Worm (Caenorhabditis elegans) whole organism, L4 larva: ENCODE data around the gene wago-10.
A peak's percentile ranks its signal among the peaks of the same experiment; 100 is the strongest.

Experiments used
- D1046.2 ChIP-seq: fragments of 200-800 bp; sonication (Bioruptor generic); IDR thresholded peaks from 2 replicates; pipeline ENCODE4 v1.3.6; 2022; ENCODE audit warnings: missing genetic modification characterization, missing compliant biosample characterization
- F37D6.2 ChIP-seq: sonication (generic microtip); optimal IDR thresholded peaks from 2 replicates; lab custom pipeline; 2016; ENCODE audit warnings: mild to moderate bottlenecking, missing genetic modification characterization, missing compliant biosample characterization
- F44E2.7 ChIP-seq: fragments of 200-800 bp; sonication (Bioruptor generic); IDR thresholded peaks from 2 replicates; pipeline ENCODE4 v2.1.2; 2022; ENCODE audit warnings: missing genetic modification characterization, missing compliant biosample characterization
- T20F7.1 ChIP-seq: fragments of 200-800 bp; sonication (Bioruptor generic); optimal IDR thresholded peaks from 2 replicates; lab custom pipeline; 2018; ENCODE audit warnings: mild to moderate bottlenecking, missing genetic modification characterization, missing compliant biosample characterization
- T26A8.4 ChIP-seq: fragments of 200-800 bp; sonication (Bioruptor generic); IDR thresholded peaks from 2 replicates; pipeline ENCODE4 v1.3.6; 2022; ENCODE audit warnings: missing genetic modification characterization, missing compliant biosample characterization
- Y105C5A.15 ChIP-seq: fragments of 200-800 bp; sonication (Bioruptor generic); IDR thresholded peaks from 2 replicates; pipeline ENCODE4 v1.3.6; 2022; ENCODE audit warnings: missing genetic modification characterization, missing compliant biosample characterization
- Y48G9A.11 ChIP-seq: fragments of 200-800 bp; sonication (Bioruptor generic); IDR thresholded peaks from 2 replicates; pipeline ENCODE4 v1.3.6; 2022; ENCODE audit warnings: missing genetic modification reagents, missing genetic modification characterization, missing compliant biosample characterization
- Y5F2A.4 ChIP-seq: fragments of 200-800 bp; sonication (Bioruptor generic); optimal IDR thresholded peaks from 2 replicates; lab custom pipeline; 2018; ENCODE audit warnings: mild to moderate bottlenecking, missing genetic modification characterization, missing compliant biosample characterization
- Y75B8A.6 ChIP-seq: fragments of 200-800 bp; sonication (Bioruptor generic); IDR thresholded peaks from 2 replicates; pipeline ENCODE4 v1.3.6; 2022; ENCODE audit warnings: missing genetic modification reagents, missing genetic modification characterization, missing compliant biosample characterization
- ZK337.2 ChIP-seq: fragments of 200-800 bp; sonication (Bioruptor generic); IDR thresholded peaks from 2 replicates; pipeline ENCODE4 v1.3.6; 2022; ENCODE audit warnings: missing genetic modification reagents, missing genetic modification characterization, missing compliant biosample characterization
- ZK546.5 ChIP-seq, 2 experiments: sonication (generic microtip); optimal IDR thresholded peaks; 2 replicates each; lab custom pipeline; 2017; ENCODE audit warnings: missing biosample characterization in 2 of 2, missing genetic modification characterization in 2 of 2
- aha-1 ChIP-seq: fragments of 150-350 bp; peaks from one replicate; lab custom pipeline; 2014; ENCODE audit warnings: missing biosample characterization, missing genetic modification characterization
- aly-2 ChIP-seq: sonication (generic microtip); optimal IDR thresholded peaks from 2 replicates; lab custom pipeline; 2018; ENCODE audit warnings: missing biosample characterization, missing genetic modification characterization
- attf-4 ChIP-seq: sonication (generic microtip); optimal IDR thresholded peaks from 3 replicates; lab custom pipeline; 2017; ENCODE audit warnings: missing biosample characterization, missing genetic modification characterization
- ceh-28 ChIP-seq: fragments of 150-350 bp; optimal IDR thresholded peaks from 2 replicates; lab custom pipeline; 2014; ENCODE audit warnings: missing biosample characterization, missing genetic modification reagents, missing genetic modification characterization
- ceh-32 ChIP-seq: sonication (generic microtip); optimal IDR thresholded peaks from 2 replicates; lab custom pipeline; 2016; ENCODE audit warnings: mild to moderate bottlenecking, missing genetic modification characterization, missing compliant biosample characterization; ENCODE audit not compliant: poor library complexity
- ceh-62 ChIP-seq: sonication (generic microtip); optimal IDR thresholded peaks from 2 replicates; lab custom pipeline; 2017; ENCODE audit warnings: missing biosample characterization, missing genetic modification characterization
- ctbp-1 ChIP-seq: fragments of 200-800 bp; sonication (Bioruptor generic); IDR thresholded peaks from 2 replicates; pipeline ENCODE4 v1.3.6; 2022; ENCODE audit warnings: missing genetic modification reagents, missing genetic modification characterization, missing compliant biosample characterization
- daf-12 ChIP-seq: fragments of 150-350 bp; optimal IDR thresholded peaks from 2 replicates; lab custom pipeline; 2014; ENCODE audit warnings: missing biosample characterization, missing genetic modification reagents, missing genetic modification characterization
- dmd-6 ChIP-seq: fragments of 200-800 bp; sonication (Bioruptor generic); IDR thresholded peaks from 2 replicates; pipeline ENCODE4 v1.3.6; 2022; ENCODE audit warnings: missing genetic modification reagents, missing genetic modification characterization, missing compliant biosample characterization
- dmd-8 ChIP-seq: fragments of 200-800 bp; sonication (Bioruptor generic); IDR thresholded peaks from 2 replicates; pipeline ENCODE4 v1.3.6; 2022; ENCODE audit warnings: missing genetic modification characterization, missing compliant biosample characterization
- dpl-1 ChIP-seq: fragments of 150-350 bp; optimal IDR thresholded peaks from 2 replicates; lab custom pipeline; 2014; ENCODE audit warnings: missing biosample characterization, missing genetic modification reagents, missing genetic modification characterization
- egl-27 ChIP-seq: sonication (generic microtip); optimal IDR thresholded peaks from 3 replicates; lab custom pipeline; 2017; ENCODE audit warnings: missing biosample characterization, missing genetic modification reagents, missing genetic modification characterization
- egl-43 ChIP-seq: fragments of 200-800 bp; sonication (Bioruptor generic); IDR thresholded peaks from 2 replicates; pipeline ENCODE4 v1.3.6; 2022; ENCODE audit warnings: missing genetic modification reagents, missing genetic modification characterization, missing compliant biosample characterization
- hif-1 ChIP-seq, 2 experiments: sonication (generic microtip); optimal IDR thresholded peaks; 2 replicates each; lab custom pipeline; 2016 to 2017; ENCODE audit warnings: missing compliant biosample characterization in 2 of 2, missing genetic modification characterization in 2 of 2, missing genetic modification reagents in 2 of 2, missing genotype in 2 of 2, mild to moderate bottlenecking in 1 of 2
- hlh-11 ChIP-seq: fragments of 200-800 bp; sonication (Bioruptor generic); optimal IDR thresholded peaks from 2 replicates; lab custom pipeline; 2018; ENCODE audit warnings: mild to moderate bottlenecking, missing genetic modification characterization, missing compliant biosample characterization
- hmg-1.1 ChIP-seq: fragments of 200-800 bp; sonication (Bioruptor generic); IDR thresholded peaks from 2 replicates; pipeline ENCODE4 v1.3.6; 2022; ENCODE audit warnings: missing genetic modification reagents, missing genetic modification characterization, missing compliant biosample characterization
- lim-7 ChIP-seq: fragments of 200-800 bp; sonication (Bioruptor generic); IDR thresholded peaks from 2 replicates; pipeline ENCODE4 v1.3.6; 2022; ENCODE audit warnings: missing genetic modification characterization, missing compliant biosample characterization
- lin-38 ChIP-seq: fragments of 200-800 bp; sonication (Bioruptor generic); IDR thresholded peaks from 2 replicates; pipeline ENCODE4 v1.3.6; 2022; ENCODE audit warnings: missing genetic modification reagents, missing genetic modification characterization, missing compliant biosample characterization
- lin-39 ChIP-seq: fragments of 150-350 bp; optimal IDR thresholded peaks from 2 replicates; lab custom pipeline; 2014; ENCODE audit warnings: missing biosample characterization, missing genetic modification reagents, missing genetic modification characterization
- madf-9 ChIP-seq: fragments of 200-800 bp; sonication (Bioruptor generic); conservative IDR thresholded peaks from 2 replicates; pipeline ENCODE4 v1.3.6; 2022; ENCODE audit warnings: missing genetic modification reagents, missing genetic modification characterization, missing compliant biosample characterization
- mdl-1 ChIP-seq, 2 experiments: fragments of 150-350 bp in 1 of 2; sonication (generic microtip) in 1 of 2; optimal IDR thresholded peaks; 2 replicates each; lab custom pipeline; 2014 to 2017; ENCODE audit warnings: missing biosample characterization in 2 of 2, missing genetic modification characterization in 2 of 2
- mxl-2 ChIP-seq: fragments of 200-800 bp; sonication (Bioruptor generic); conservative IDR thresholded peaks from 2 replicates; pipeline ENCODE4 v1.3.6; 2022; ENCODE audit warnings: missing genetic modification reagents, missing genetic modification characterization, missing compliant biosample characterization
- mxl-3 ChIP-seq: fragments of 200-800 bp; sonication (Bioruptor generic); optimal IDR thresholded peaks from 2 replicates; lab custom pipeline; 2018; ENCODE audit warnings: mild to moderate bottlenecking, missing genetic modification characterization, missing compliant biosample characterization
- nhr-10 ChIP-seq: fragments of 150-350 bp; optimal IDR thresholded peaks from 2 replicates; lab custom pipeline; 2014; ENCODE audit warnings: missing biosample characterization, missing genetic modification characterization
- nhr-102 ChIP-seq: sonication (generic microtip); optimal IDR thresholded peaks from 2 replicates; lab custom pipeline; 2016; ENCODE audit warnings: mild to moderate bottlenecking, missing genetic modification characterization, moderate library complexity, missing compliant biosample characterization
- nhr-41 ChIP-seq: fragments of 200-800 bp; sonication (Bioruptor generic); IDR thresholded peaks from 2 replicates; pipeline ENCODE4 v1.3.6; 2022; ENCODE audit warnings: missing genetic modification reagents, missing genetic modification characterization, missing compliant biosample characterization
- nhr-48 ChIP-seq: sonication (generic microtip); optimal IDR thresholded peaks from 2 replicates; lab custom pipeline; 2016; ENCODE audit warnings: mild to moderate bottlenecking, missing genetic modification characterization, missing compliant biosample characterization
- nhr-6 ChIP-seq: fragments of 150-350 bp; optimal IDR thresholded peaks from 2 replicates; lab custom pipeline; 2014; ENCODE audit warnings: missing biosample characterization, missing genetic modification characterization
- nhr-76 ChIP-seq: fragments of 150-350 bp; optimal IDR thresholded peaks from 2 replicates; lab custom pipeline; 2014; ENCODE audit warnings: missing biosample characterization, missing genetic modification characterization
- nhr-77 ChIP-seq: fragments of 150-350 bp; optimal IDR thresholded peaks from 2 replicates; lab custom pipeline; 2014; ENCODE audit warnings: missing biosample characterization, missing genetic modification characterization
- php-3 ChIP-seq: fragments of 200-800 bp; sonication (Bioruptor generic); IDR thresholded peaks from 2 replicates; pipeline ENCODE4 v1.3.6; 2022; ENCODE audit warnings: missing genetic modification reagents, missing genetic modification characterization, missing compliant biosample characterization
- pqm-1 ChIP-seq: sonication (generic microtip); optimal IDR thresholded peaks from 2 replicates; lab custom pipeline; 2017; ENCODE audit warnings: missing biosample characterization, missing genetic modification characterization
- saeg-2 ChIP-seq: fragments of 200-800 bp; sonication (Bioruptor generic); IDR thresholded peaks from 2 replicates; pipeline ENCODE4 v1.3.6; 2022; ENCODE audit warnings: missing genetic modification reagents, missing genetic modification characterization, missing compliant biosample characterization
- sdz-12 ChIP-seq: fragments of 200-800 bp; sonication (Bioruptor generic); optimal IDR thresholded peaks from 2 replicates; lab custom pipeline; 2018; ENCODE audit warnings: mild to moderate bottlenecking, missing genetic modification characterization, missing compliant biosample characterization
- skn-1 ChIP-seq: fragments of 150-350 bp; optimal IDR thresholded peaks from 2 replicates; lab custom pipeline; 2014; ENCODE audit warnings: missing biosample characterization, missing genetic modification characterization
- spr-3 ChIP-seq: fragments of 200-800 bp; sonication (Bioruptor generic); optimal IDR thresholded peaks from 2 replicates; lab custom pipeline; 2018; ENCODE audit warnings: mild to moderate bottlenecking, missing genetic modification characterization, missing compliant biosample characterization
- tag-97 ChIP-seq: fragments of 200-800 bp; sonication (Bioruptor generic); IDR thresholded peaks from 2 replicates; pipeline ENCODE4 v1.3.6; 2022; ENCODE audit warnings: missing genetic modification characterization, missing compliant biosample characterization
- tra-1 ChIP-seq: fragments of 200-800 bp; sonication (Bioruptor generic); IDR thresholded peaks from 2 replicates; pipeline ENCODE4 v1.3.6; 2022; ENCODE audit warnings: missing genetic modification reagents, missing genetic modification characterization, missing compliant biosample characterization
- vab-7 ChIP-seq: fragments of 200-800 bp; sonication (Bioruptor generic); IDR thresholded peaks from 2 replicates; pipeline ENCODE4 v1.3.6; 2022; ENCODE audit warnings: missing genetic modification reagents, missing genetic modification characterization, missing compliant biosample characterization
- zfp-2 ChIP-seq: sonication (generic microtip); optimal IDR thresholded peaks from 2 replicates; lab custom pipeline; 2016; ENCODE audit warnings: mild to moderate bottlenecking, missing genetic modification characterization, missing compliant biosample characterization
- zfp-3 ChIP-seq: fragments of 200-800 bp; sonication (Bioruptor generic); conservative IDR thresholded peaks from 2 replicates; pipeline ENCODE4 v1.3.6; 2022; ENCODE audit warnings: missing genetic modification reagents, missing genetic modification characterization, missing compliant biosample characterization
- zip-2 ChIP-seq: fragments of 150-350 bp; optimal IDR thresholded peaks from 2 replicates; lab custom pipeline; 2014; ENCODE audit warnings: missing biosample characterization, missing genetic modification characterization

The wago-10 gene

ce11 chrV:385488-385887 lies 42.3 kb downstream of the wago-10 start, which contains the start of gene lipl-5 (continued):
- TF ChIP-seq mxl-3 (peak; percentile 83), tra-1 (GFP tag; lab: Robert Waterston, UW) (0 out of 2 replicates have a peak, but pooled peaks have one; percentile 34), ceh-32 (no peak), dpl-1 (GFP tag; lab: Kevin White, UChicago) (no peak), ceh-28 (no peak), tag-97 (GFP tag; lab: Robert Waterston, UW) (no peak), egl-27 (tag; lab: Kevin White, UChicago) (no peak), nhr-6 (tag; lab: Kevin White, UChicago) (no peak), nhr-10 (no peak), ceh-62 (tag; lab: Kevin White, UChicago) (no peak), zfp-3 (GFP tag; lab: Robert Waterston, UW) (no peak), nhr-76 (tag; lab: Kevin White, UChicago) (no peak), php-3 (GFP tag; lab: Robert Waterston, UW) (peak; percentile 87), spr-3 (GFP tag; lab: Kevin White, UChicago) (no peak), Y48G9A.11 (GFP tag; lab: Robert Waterston, UW) (no peak), Y75B8A.6 (GFP tag; lab: Robert Waterston, UW) (no peak), nhr-41 (no peak), T20F7.1 (GFP tag; lab: Kevin White, UChicago) (no peak), vab-7 (GFP tag; lab: Robert Waterston, UW) (no peak), zfp-2 (no peak), hmg-1.1 (GFP tag; lab: Robert Waterston, UW) (no peak), aly-2 (no peak), sdz-12 (GFP tag; lab: Kevin White, UChicago) (no peak), saeg-2 (GFP tag; lab: Robert Waterston, UW) (no peak), dmd-8 (GFP tag; lab: Robert Waterston, UW) (no peak), ctbp-1 (GFP tag; lab: Robert Waterston, UW) (no peak), Y5F2A.4 (GFP tag; lab: Kevin White, UChicago) (no peak), lin-38 (GFP tag; lab: Robert Waterston, UW) (no peak), pqm-1 (tag; lab: Kevin White, UChicago) (peak; percentile 85), mxl-2 (GFP tag; lab: Robert Waterston, UW) (no peak), lin-39 (no peak), T26A8.4 (GFP tag; lab: Robert Waterston, UW) (no peak), daf-12 (tag; lab: Kevin White, UChicago) (no peak), aha-1 (tag; lab: Kevin White, UChicago) (no peak), F37D6.2 (tag; lab: Kevin White, UChicago) (no peak), zip-2 (tag; lab: Kevin White, UChicago) (no peak), nhr-77 (tag; lab: Kevin White, UChicago) (peak; percentile 86), hif-1 (tag; optimal IDR thresholded peaks at IDR 0.05; lab: Kevin White, UChicago) (no peak), F44E2.7 (no peak), ZK337.2 (GFP tag; lab: Robert Waterston, UW) (no peak), nhr-102 (tag; lab: Kevin White, UChicago) (peak; percentile 48), lim-7 (GFP tag; lab: Robert Waterston, UW) (no peak), attf-4 (tag; lab: Kevin White, UChicago) (no peak), ZK546.5 (tag; optimal IDR thresholded peaks at IDR 0.05; lab: Kevin White, UChicago) (no peak), mdl-1 (tag; optimal IDR thresholded peaks at IDR 0.05; lab: Kevin White, UChicago) (peak in 1 of 2 experiments; percentile 48), hlh-11 (tag; lab: Kevin White, UChicago) (peak; percentile 73), Y105C5A.15 (GFP tag; lab: Robert Waterston, UW) (no peak), egl-43 (GFP tag; lab: Robert Waterston, UW) (no peak), madf-9 (GFP tag; lab: Robert Waterston, UW) (no peak), nhr-48 (tag; lab: Kevin White, UChicago) (peak; percentile 7), skn-1 (tag; lab: Kevin White, UChicago) (no peak), D1046.2 (GFP tag; lab: Robert Waterston, UW) (no peak), dmd-6 (GFP tag; lab: Robert Waterston, UW) (peak; percentile 90)
